Fruit fly (Drosophila melanogaster) whole organism, embryonic: ENCODE data around the gene CG31141.

Source experiments
- Bdp1 ChIP-seq: fragments of 200-800 bp; sonication (Bioruptor generic); optimal IDR thresholded peaks from 3 replicates; lab custom pipeline; 2016; ENCODE audit warnings: missing biosample characterization, missing genetic modification characterization
- CG10654 ChIP-seq: fragments of 200-800 bp; sonication (Bioruptor generic); optimal IDR thresholded peaks from 2 replicates; lab custom pipeline; 2016; ENCODE audit warnings: missing biosample characterization, missing genetic modification characterization
- CG11093 ChIP-seq: fragments of 200-800 bp; sonication (Bioruptor generic); IDR thresholded peaks from 3 replicates; pipeline ENCODE4 v1.3.6; 2022; ENCODE audit warnings: missing biosample characterization, missing genetic modification characterization
- CG11247 ChIP-seq: fragments of 200-800 bp; sonication (Bioruptor generic); IDR thresholded peaks from 2 replicates; pipeline ENCODE4 v1.3.6; 2022; ENCODE audit warnings: missing biosample characterization, missing genetic modification characterization
- CG12659 ChIP-seq: fragments of 200-800 bp; sonication (Bioruptor generic); optimal IDR thresholded peaks from 3 replicates; lab custom pipeline; 2017; ENCODE audit warnings: mild to moderate bottlenecking, missing biosample characterization, missing genetic modification reagents, missing genetic modification characterization
- CG12942 ChIP-seq: fragments of 200-800 bp; sonication (Bioruptor generic); optimal IDR thresholded peaks from 3 replicates; lab custom pipeline; 2016; ENCODE audit warnings: missing biosample characterization, missing genetic modification characterization
- CG14441 ChIP-seq: fragments of 200-800 bp; sonication (Bioruptor generic); IDR thresholded peaks from 2 replicates; pipeline ENCODE4 v1.3.6; 2022; ENCODE audit warnings: missing biosample characterization, missing genetic modification characterization
- CG1647 ChIP-seq: fragments of 200-800 bp; sonication (Bioruptor generic); optimal IDR thresholded peaks from 3 replicates; lab custom pipeline; 2016; ENCODE audit warnings: missing biosample characterization, missing genetic modification characterization
- CG17829 ChIP-seq: fragments of 200-800 bp; optimal IDR thresholded peaks from 2 replicates; lab custom pipeline; 2019; ENCODE audit warnings: missing biosample characterization, mild to moderate bottlenecking, missing genetic modification characterization, moderate library complexity
- CG17912 ChIP-seq: fragments of 200-800 bp; sonication (Bioruptor generic); optimal IDR thresholded peaks from 2 replicates; lab custom pipeline; 2018; ENCODE audit warnings: missing biosample characterization, mild to moderate bottlenecking, missing genetic modification characterization
- CG30431 ChIP-seq: fragments of 200-800 bp; sonication (Bioruptor generic); optimal IDR thresholded peaks from 2 replicates; lab custom pipeline; 2017; ENCODE audit warnings: missing biosample characterization, missing genetic modification characterization
- CG3163 ChIP-seq: fragments of 200-800 bp; sonication (Bioruptor generic); optimal IDR thresholded peaks from 3 replicates; lab custom pipeline; 2016; ENCODE audit warnings: missing biosample characterization, missing genetic modification characterization
- CG32532 ChIP-seq: fragments of 200-800 bp; sonication (Bioruptor generic); IDR thresholded peaks from 2 replicates; pipeline ENCODE4 v1.3.6; 2022; ENCODE audit warnings: missing biosample characterization, missing genetic modification characterization
- CG3726 ChIP-seq: fragments of 200-800 bp; sonication (Bioruptor generic); IDR thresholded peaks from 3 replicates; pipeline ENCODE4, ENCODE4 v1.3.6; 2022; ENCODE audit warnings: missing biosample characterization, missing genetic modification characterization
- CG6654 ChIP-seq: fragments of 200-800 bp; sonication (Bioruptor generic); optimal IDR thresholded peaks from 2 replicates; lab custom pipeline; 2017; ENCODE audit warnings: missing biosample characterization, mild to moderate bottlenecking, missing genetic modification characterization
- CG7786 ChIP-seq: fragments of 200-800 bp; sonication (Bioruptor generic); optimal IDR thresholded peaks from 2 replicates; lab custom pipeline; 2016; ENCODE audit warnings: missing biosample characterization, missing genetic modification characterization
- CG7839 ChIP-seq: fragments of 200-800 bp; sonication (Bioruptor generic); optimal IDR thresholded peaks from 3 replicates; lab custom pipeline; 2018; ENCODE audit warnings: missing biosample characterization, mild to moderate bottlenecking, missing genetic modification characterization, moderate library complexity
- CG7928 ChIP-seq: fragments of 200-800 bp; sonication (Bioruptor generic); optimal IDR thresholded peaks from 2 replicates; lab custom pipeline; 2017; ENCODE audit warnings: missing biosample characterization, mild to moderate bottlenecking, missing genetic modification characterization
- CG8290 ChIP-seq, 3 experiments: fragments of 200-800 bp; sonication (Bioruptor generic); optimal IDR thresholded peaks; 2 replicates each; lab custom pipeline; 2016 to 2019; ENCODE audit warnings: missing biosample characterization in 3 of 3, missing genetic modification characterization in 3 of 3, mild to moderate bottlenecking in 2 of 3, moderate library complexity in 1 of 3
- CG9609 ChIP-seq: fragments of 200-800 bp; sonication (Bioruptor generic); optimal IDR thresholded peaks from 3 replicates; lab custom pipeline; 2016; ENCODE audit warnings: missing biosample characterization, missing genetic modification characterization
- CG9876 ChIP-seq: fragments of 200-800 bp; sonication (Bioruptor generic); optimal IDR thresholded peaks from 2 replicates; lab custom pipeline; 2016; ENCODE audit warnings: missing biosample characterization, missing genetic modification characterization
- CG9932 ChIP-seq: fragments of 200-800 bp; sonication (Bioruptor generic); IDR thresholded peaks from 2 replicates; pipeline ENCODE4 v1.3.6; 2022; ENCODE audit warnings: missing biosample characterization, missing genetic modification characterization
- Chrac-16 ChIP-seq: fragments of 200-800 bp; sonication (Bioruptor generic); optimal IDR thresholded peaks from 3 replicates; lab custom pipeline; 2016; ENCODE audit warnings: missing biosample characterization, missing genetic modification characterization
- CrebB ChIP-seq: fragments of 200-800 bp; sonication (Bioruptor generic); optimal IDR thresholded peaks from 3 replicates; lab custom pipeline; 2018; ENCODE audit warnings: missing biosample characterization, mild to moderate bottlenecking, missing genetic modification characterization
- D19B ChIP-seq: fragments of 200-800 bp; sonication (Bioruptor generic); optimal IDR thresholded peaks from 2 replicates; lab custom pipeline; 2017; ENCODE audit warnings: missing biosample characterization, mild to moderate bottlenecking, missing genetic modification characterization
- Doc2 ChIP-seq: fragments of 200-800 bp; sonication (Bioruptor generic); IDR thresholded peaks from 2 replicates; pipeline ENCODE4 v1.3.6; 2022; ENCODE audit warnings: missing biosample characterization, missing genetic modification characterization
- Dref ChIP-seq: fragments of 200-800 bp; sonication (Bioruptor generic); IDR thresholded peaks from 2 replicates; pipeline ENCODE4 v1.3.6; 2022; ENCODE audit warnings: missing biosample characterization, missing genetic modification characterization
- Eip74EF ChIP-seq, 2 experiments: fragments of 200-800 bp in 1 of 2; fragments of >200 bp in 1 of 2; sonication (Bioruptor generic) in 1 of 2; optimal IDR thresholded peaks; 2 replicates each; lab custom pipeline; 2017 to 2019; ENCODE audit warnings: missing biosample characterization in 2 of 2, missing genetic modification characterization in 2 of 2, mild to moderate bottlenecking in 1 of 2, moderate library complexity in 1 of 2
- Ets97D ChIP-seq: fragments of 200-800 bp; sonication (Bioruptor generic); optimal IDR thresholded peaks from 3 replicates; lab custom pipeline; 2016; ENCODE audit warnings: missing biosample characterization, missing genetic modification characterization
- Hmr ChIP-seq: fragments of 200-800 bp; sonication (Bioruptor generic); optimal IDR thresholded peaks from 3 replicates; lab custom pipeline; 2017; ENCODE audit warnings: mild to moderate bottlenecking, missing biosample characterization, missing genetic modification reagents, missing genetic modification characterization
- Max ChIP-seq: fragments of 200-800 bp; sonication (Bioruptor generic); optimal IDR thresholded peaks from 2 replicates; lab custom pipeline; 2016; ENCODE audit warnings: missing biosample characterization, mild to moderate bottlenecking, missing genetic modification characterization
- Med ChIP-seq: fragments of 200-800 bp; sonication (Bioruptor generic); peaks from one replicate; lab custom pipeline; 2016; ENCODE audit warnings: missing biosample characterization, missing genetic modification characterization, mild to moderate bottlenecking, inconsistent platforms, moderate library complexity
- NFAT ChIP-seq: fragments of 200-800 bp; sonication (Bioruptor generic); IDR thresholded peaks from 2 replicates; pipeline ENCODE4 v1.3.6; 2022; ENCODE audit warnings: missing biosample characterization, missing genetic modification characterization
- Opbp ChIP-seq: fragments of 200-800 bp; sonication (Bioruptor generic); IDR thresholded peaks from 3 replicates; pipeline ENCODE4 v1.3.6; 2022; ENCODE audit warnings: missing biosample characterization, missing genetic modification characterization; ENCODE audit not compliant: partially characterized antibody
- Sry-β ChIP-seq: fragments of 200-800 bp; sonication (Bioruptor generic); optimal IDR thresholded peaks from 2 replicates; lab custom pipeline; 2018; ENCODE audit warnings: missing biosample characterization, mild to moderate bottlenecking, missing genetic modification characterization, moderate library complexity
- al ChIP-seq: fragments of 200-800 bp; sonication (Bioruptor generic); IDR thresholded peaks from 2 replicates; pipeline ENCODE4 v1.3.6; 2022; ENCODE audit warnings: missing biosample characterization, missing genetic modification characterization
- ato ChIP-seq: fragments of 200-800 bp; sonication (Bioruptor generic); IDR thresholded peaks from 2 replicates; pipeline ENCODE4 v1.3.6; 2022; ENCODE audit warnings: missing biosample characterization, missing genetic modification characterization; ENCODE audit not compliant: partially characterized antibody
- esg ChIP-seq: fragments of 200-800 bp; sonication (Bioruptor generic); conservative IDR thresholded peaks from 2 replicates; pipeline ENCODE4 v1.3.6; 2022; ENCODE audit warnings: missing biosample characterization, missing genetic modification characterization
- ftz-f1 ChIP-seq: fragments of 200-800 bp; sonication (Bioruptor generic); optimal IDR thresholded peaks from 2 replicates; lab custom pipeline; 2016; ENCODE audit warnings: missing biosample characterization, missing genetic modification characterization
- gsb-n ChIP-seq: fragments of 200-800 bp; sonication (Bioruptor generic); optimal IDR thresholded peaks from 3 replicates; lab custom pipeline; 2018; ENCODE audit warnings: missing biosample characterization, mild to moderate bottlenecking, missing genetic modification characterization
- jigr1 ChIP-seq: fragments of 200-800 bp; sonication (Bioruptor generic); IDR thresholded peaks from 3 replicates; pipeline ENCODE4 v1.3.6; 2022; ENCODE audit warnings: missing biosample characterization, missing genetic modification characterization
- knrl ChIP-seq: fragments of 200-800 bp; sonication (Bioruptor generic); IDR thresholded peaks from 3 replicates; pipeline ENCODE4 v1.3.6; 2022; ENCODE audit warnings: missing biosample characterization, missing genetic modification characterization; ENCODE audit not compliant: partially characterized antibody
- lmd ChIP-seq: fragments of 200-800 bp; sonication (Bioruptor generic); IDR thresholded peaks from 2 replicates; pipeline ENCODE4 v1.3.6; 2022; ENCODE audit warnings: missing biosample characterization, missing genetic modification characterization
- p53 ChIP-seq: fragments of 200-800 bp; sonication (Bioruptor generic); optimal IDR thresholded peaks from 2 replicates; lab custom pipeline; 2016; ENCODE audit warnings: missing biosample characterization, missing genetic modification characterization
- pita ChIP-seq: fragments of 200-800 bp; sonication (Bioruptor generic); optimal IDR thresholded peaks from 2 replicates; lab custom pipeline; 2017; ENCODE audit warnings: missing biosample characterization, mild to moderate bottlenecking, missing genetic modification characterization
- sqz ChIP-seq: fragments of 200-800 bp; sonication (Bioruptor generic); optimal IDR thresholded peaks from 3 replicates; lab custom pipeline; 2018; ENCODE audit warnings: missing biosample characterization, mild to moderate bottlenecking, missing genetic modification characterization
- stwl ChIP-seq: fragments of 200-800 bp; sonication (Bioruptor generic); optimal IDR thresholded peaks from 3 replicates; lab custom pipeline; 2018; ENCODE audit warnings: missing biosample characterization, mild to moderate bottlenecking, missing genetic modification characterization, moderate library complexity
- tap ChIP-seq: fragments of 200-800 bp; optimal IDR thresholded peaks from 3 replicates; lab custom pipeline; 2019; ENCODE audit warnings: missing biosample characterization, mild to moderate bottlenecking, missing genetic modification characterization, moderate library complexity
- ttk ChIP-seq: fragments of 200-800 bp; sonication (Bioruptor generic); IDR thresholded peaks from 2 replicates; pipeline ENCODE4 v2.1.2; 2022; ENCODE audit warnings: missing biosample characterization, missing genetic modification characterization
- unpg ChIP-seq: fragments of 200-800 bp; sonication (Bioruptor generic); optimal IDR thresholded peaks from 3 replicates; lab custom pipeline; 2018; ENCODE audit warnings: missing biosample characterization, mild to moderate bottlenecking, missing genetic modification characterization, moderate library complexity

CG31141 gene

DNA sequence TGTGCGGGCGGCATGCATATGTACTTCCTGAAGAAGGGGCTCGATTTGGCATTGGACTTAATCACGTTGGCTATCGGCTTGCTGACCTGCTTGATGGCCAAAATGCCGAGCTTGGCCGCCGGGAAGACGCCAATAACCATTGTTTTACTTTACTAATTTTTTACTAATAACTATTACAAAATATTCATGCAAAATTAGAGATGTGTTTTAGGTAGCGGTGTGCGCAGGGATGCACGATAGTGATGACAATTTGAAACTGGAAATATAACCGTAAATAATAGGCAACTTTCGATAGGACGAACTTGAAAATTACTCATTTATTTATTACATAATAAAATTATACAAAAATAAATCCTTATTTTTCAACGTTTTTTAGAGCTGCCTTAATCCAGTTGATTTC, 4.3 kb downstream of the CG31141 start, which contains the start of gene CG13601 (continued):
- TF ChIP-seq Sry-β (no peak), CG7786 (no peak), CG3163 (GFP tag; lab: Kevin White, UChicago) (no peak), lmd (GFP tag; lab: Robert Waterston, UW) (peak; percentile 48; the same call in 1 of the 2 replicates), knrl (GFP tag; lab: Robert Waterston, UW) (peak; percentile 84; the same call in 2 of the 3 replicates), CG17912 (GFP tag; lab: Kevin White, UChicago) (no peak), CG11093 (GFP tag; lab: Robert Waterston, UW) (no peak), al (0 out of 2 replicates have a peak, but pooled peaks have one; percentile 37), CG17829 (tag; lab: Kevin White, UChicago) (peak; percentile 40), jigr1 (GFP tag; lab: Robert Waterston, UW) (no peak), CG12659 (GFP tag; lab: Kevin White, UChicago) (peak; percentile 50), CG7928 (GFP tag; lab: Kevin White, UChicago) (peak; percentile 54), Bdp1 (GFP tag; lab: Kevin White, UChicago) (no peak), NFAT (GFP tag; lab: Robert Waterston, UW) (peak; percentile 56; the same call in 1 of the 2 replicates), CG9876 (GFP tag; lab: Kevin White, UChicago) (no peak), CG9609 (GFP tag; lab: Kevin White, UChicago) (no peak), Med (GFP tag; lab: Kevin White, UChicago) (peak; percentile 77), CG12942 (no peak), p53 (GFP tag; lab: Kevin White, UChicago) (no peak), CG7839 (tag; lab: Kevin White, UChicago) (peak; percentile 13), CG30431 (GFP tag; lab: Kevin White, UChicago) (no peak), Hmr (no peak), CrebB (tag; lab: Kevin White, UChicago) (no peak), Eip74EF (GFP tag; optimal IDR thresholded peaks at IDR 0.05; lab: Kevin White, UChicago) (peak in 1 of 2 experiments; percentile 25), tap (tag; lab: Kevin White, UChicago) (no peak), CG8290 (GFP tag; optimal IDR thresholded peaks at IDR 0.05; lab: Kevin White, UChicago) (no peak), CG8290 (tag; optimal IDR thresholded peaks at IDR 0.05; lab: Kevin White, UChicago) (peak in 1 of 2 experiments; percentile 44), CG14441 (GFP tag; lab: Robert Waterston, UW) (no peak), CG11247 (GFP tag; lab: Robert Waterston, UW) (peak; percentile 52), CG1647 (GFP tag; lab: Kevin White, UChicago) (peak; percentile 21), Doc2 (GFP tag; lab: Robert Waterston, UW) (no peak), CG6654 (no peak), esg (GFP tag; lab: Robert Waterston, UW) (no peak), D19B (GFP tag; lab: Kevin White, UChicago) (no peak), CG9932 (GFP tag; lab: Robert Waterston, UW) (peak; percentile 73), ttk (peak; percentile 38; the same call in 1 of the 2 replicates), CG10654 (GFP tag; lab: Kevin White, UChicago) (no peak), Opbp (GFP tag; lab: Robert Waterston, UW) (peak; percentile 80; the same call in 2 of the 3 replicates), Dref (GFP tag; lab: Robert Waterston, UW) (peak; percentile 41; the same call in 1 of the 2 replicates), stwl (tag; lab: Kevin White, UChicago) (peak; percentile 30), gsb-n (tag; lab: Kevin White, UChicago) (peak; percentile 10), pita (GFP tag; lab: Kevin White, UChicago) (no peak), Chrac-16 (GFP tag; lab: Kevin White, UChicago) (peak; percentile 39), CG32532 (GFP tag; lab: Robert Waterston, UW) (peak; percentile 41), ato (GFP tag; lab: Robert Waterston, UW) (peak; percentile 40; the same call in 1 of the 2 replicates), unpg (peak; percentile 14), sqz (GFP tag; lab: Kevin White, UChicago) (peak; percentile 43), CG3726 (GFP tag; lab: Robert Waterston, UW) (no peak), ftz-f1 (GFP tag; lab: Kevin White, UChicago) (no peak), Ets97D (GFP tag; lab: Kevin White, UChicago) (peak; percentile 24), Max (GFP tag; lab: Kevin White, UChicago) (peak; percentile 31)
